Worm (Caenorhabditis elegans): ENCODE measurements around the gene C08E3.14.
"Not testable (repeated sequence)": the region's sequence is repeated elsewhere in the genome, so short reads cannot be mapped to it uniquely, and the experiment has no call there.

ce11 chrII:1627783-1628182 lies 2.0 kb downstream of the C08E3.14 start, which contains the start of gene C08E3.15:
- not testable (repeated sequence) for TF ChIP-seq ztf-11 (tag; optimal IDR thresholded peaks at IDR 0.05); zag-1 (tag; optimal IDR thresholded peaks at IDR 0.05); nhr-23 (tag; optimal IDR thresholded peaks at IDR 0.05); nhr-237 (tag; optimal IDR thresholded peaks at IDR 0.05); R02D3.7 (tag; optimal IDR thresholded peaks at IDR 0.05); ceh-82 (tag; optimal IDR thresholded peaks at IDR 0.05); skn-1 (tag; optimal IDR thresholded peaks at IDR 0.05); snpc-4 (tag; optimal IDR thresholded peaks at IDR 0.05); ztf-4 (tag; optimal IDR thresholded peaks at IDR 0.05); mab-5 (tag; optimal IDR thresholded peaks at IDR 0.05); nhr-25 (tag; optimal IDR thresholded peaks at IDR 0.05); elt-3 (tag; optimal IDR thresholded peaks at IDR 0.05); unc-55 (GFP tag; optimal IDR thresholded peaks at IDR 0.05)
